Fruit fly (Drosophila melanogaster): ENCODE results near the gene CG13795.

Gene CG13795

dm6 chr2L:7756835-7757234 is 30.7 kb upstream of the CG13795 start (continued):
- TF ChIP-seq z (GFP tag; IDR thresholded peaks at IDR 0.05), result no peak
- TF ChIP-seq bsh (GFP tag; optimal IDR thresholded peaks at IDR 0.05), result no peak
- TF ChIP-seq Lpt (GFP tag; optimal IDR thresholded peaks at IDR 0.05), result no peak
- no peak for TF ChIP-seq CG10431 (GFP tag; optimal IDR thresholded peaks at IDR 0.05)
- no peak for TF ChIP-seq dimm (GFP tag; IDR thresholded peaks at IDR 0.05)
- TF ChIP-seq CG9932 (GFP tag; IDR thresholded peaks at IDR 0.05), result 0 out of 2 replicates have a peak, but pooled peaks have one; percentile 10
- no peak for TF ChIP-seq odd (GFP tag; optimal IDR thresholded peaks at IDR 0.05)
- no peak for TF ChIP-seq D19A (tag; optimal IDR thresholded peaks at IDR 0.05)
- no peak for TF ChIP-seq gcm2 (GFP tag; optimal IDR thresholded peaks at IDR 0.05)
- TF ChIP-seq Doc3 (GFP tag; IDR thresholded peaks at IDR 0.05; ENCODE audit: partially characterized antibody), result no peak
- TF ChIP-seq tna (GFP tag; IDR thresholded peaks at IDR 0.05; ENCODE audit: partially characterized antibody), result no peak
- TF ChIP-seq CG14441 (GFP tag; IDR thresholded peaks at IDR 0.05), result no peak
- no peak for TF ChIP-seq en (GFP tag; optimal IDR thresholded peaks at IDR 0.05)
- no peak for TF ChIP-seq onecut (GFP tag; IDR thresholded peaks at IDR 0.05)
- no peak for TF ChIP-seq crol (GFP tag; IDR thresholded peaks at IDR 0.05)
- TF ChIP-seq CG3281 (GFP tag; optimal IDR thresholded peaks at IDR 0.05), result no peak
- no peak for TF ChIP-seq Mes4 (GFP tag; optimal IDR thresholded peaks at IDR 0.05)
- peak; percentile 50; the same call in 1 of the 3 replicates for TF ChIP-seq dysf (GFP tag; IDR thresholded peaks at IDR 0.05)
- no peak for TF ChIP-seq sob (GFP tag; IDR thresholded peaks at IDR 0.05)
- no peak for TF ChIP-seq H15 (GFP tag; IDR thresholded peaks at IDR 0.05)
- TF ChIP-seq Bteb2 (GFP tag; optimal IDR thresholded peaks at IDR 0.05), result no peak
- TF ChIP-seq lilli (GFP tag; optimal IDR thresholded peaks at IDR 0.05), result no peak
- TF ChIP-seq CG17829 (tag; optimal IDR thresholded peaks at IDR 0.05), result no peak
- TF ChIP-seq ro (GFP tag; IDR thresholded peaks at IDR 0.05), result no peak
- TF ChIP-seq CG14050 (GFP tag; IDR thresholded peaks at IDR 0.05), result peak; percentile 9; the same call in 1 of the 3 replicates
- TF ChIP-seq CG10147 (GFP tag; optimal IDR thresholded peaks at IDR 0.05), result no peak
- TF ChIP-seq jigr1 (GFP tag; IDR thresholded peaks at IDR 0.05), result no peak
- no peak for TF ChIP-seq Stat92E (GFP tag; optimal IDR thresholded peaks at IDR 0.05)
- TF ChIP-seq CHES-1-like (GFP tag; optimal IDR thresholded peaks at IDR 0.05), result no peak
- no peak for TF ChIP-seq CG32767 (GFP tag; IDR thresholded peaks at IDR 0.05)
- no peak for TF ChIP-seq knrl (GFP tag; IDR thresholded peaks at IDR 0.05; ENCODE audit: partially characterized antibody)
- TF ChIP-seq CrebB (tag; optimal IDR thresholded peaks at IDR 0.05), result no peak
- TF ChIP-seq Xrp1 (GFP tag; IDR thresholded peaks at IDR 0.05), result no peak
- no peak for TF ChIP-seq CG12659 (GFP tag; optimal IDR thresholded peaks at IDR 0.05)
- TF ChIP-seq Max (GFP tag; optimal IDR thresholded peaks at IDR 0.05), result no peak
- TF ChIP-seq dpn (GFP tag; optimal IDR thresholded peaks at IDR 0.05), result no peak
- TF ChIP-seq CG3726 (GFP tag; IDR thresholded peaks at IDR 0.05), result 0 out of 3 replicates have a peak, but pooled peaks have one; percentile 10
- no peak for TF ChIP-seq ftz-f1 (GFP tag; optimal IDR thresholded peaks at IDR 0.05)
- TF ChIP-seq seq (GFP tag; IDR thresholded peaks at IDR 0.05), result 0 out of 2 replicates have a peak, but pooled peaks have one; percentile 16
- no peak for TF ChIP-seq CG8290 (GFP tag; optimal IDR thresholded peaks at IDR 0.05)
- TF ChIP-seq CG8290 (tag; optimal IDR thresholded peaks at IDR 0.05), result no peak
- no peak for TF ChIP-seq row (GFP tag; IDR thresholded peaks at IDR 0.05)
- TF ChIP-seq vvl (GFP tag; IDR thresholded peaks at IDR 0.05), result no peak
- TF ChIP-seq HmgD (GFP tag; optimal IDR thresholded peaks at IDR 0.05), result no peak
- peak; percentile 34; the same call in 1 of the 2 replicates for TF ChIP-seq H2.0 (GFP tag; IDR thresholded peaks at IDR 0.05)
- TF ChIP-seq nerfin-1 (tag; optimal IDR thresholded peaks at IDR 0.05), result no peak
- TF ChIP-seq CG18262 (tag; optimal IDR thresholded peaks at IDR 0.05), result no peak
- no peak for TF ChIP-seq CG17568 (GFP tag; optimal IDR thresholded peaks at IDR 0.05)
- TF ChIP-seq Aef1 (GFP tag; IDR thresholded peaks at IDR 0.05), result no peak
- TF ChIP-seq Trl (optimal IDR thresholded peaks at IDR 0.05), result no peak
- TF ChIP-seq Trl (GFP tag; optimal IDR thresholded peaks at IDR 0.05), result no peak
- no peak for TF ChIP-seq bbx (GFP tag; IDR thresholded peaks at IDR 0.05; ENCODE audit: partially characterized antibody)
- TF ChIP-seq gro (GFP tag; optimal IDR thresholded peaks at IDR 0.05), result no peak
